Fruit fly (Drosophila melanogaster) whole organism, prepupa: ENCODE measurements around the gene TBC1D5.

Source experiments
- Hr39 ChIP-seq: fragments of 200-800 bp; sonication (Bioruptor generic); optimal IDR thresholded peaks from 2 replicates; lab custom pipeline; 2016; ENCODE audit warnings: missing biosample characterization, missing genetic modification characterization
- Lpt ChIP-seq: fragments of 200-800 bp; sonication (Bioruptor generic); optimal IDR thresholded peaks from 3 replicates; lab custom pipeline; 2016; ENCODE audit warnings: missing biosample characterization, missing genetic modification characterization
- Sox102F ChIP-seq: fragments of 200-800 bp; sonication (Bioruptor generic); optimal IDR thresholded peaks from 2 replicates; lab custom pipeline; 2016; ENCODE audit warnings: missing biosample characterization, mild to moderate bottlenecking, missing genetic modification characterization
- cyc ChIP-seq: fragments of 200-800 bp; sonication (Bioruptor generic); optimal IDR thresholded peaks from 3 replicates; lab custom pipeline; 2016; ENCODE audit warnings: missing biosample characterization, missing genetic modification characterization
- fd85E ChIP-seq: fragments of 200-800 bp; sonication (Bioruptor generic); optimal IDR thresholded peaks from 3 replicates; lab custom pipeline; 2016; ENCODE audit warnings: missing biosample characterization, missing genetic modification characterization
- lz ChIP-seq: fragments of 200-800 bp; sonication (Bioruptor generic); optimal IDR thresholded peaks from 3 replicates; lab custom pipeline; 2016; ENCODE audit warnings: missing biosample characterization, missing genetic modification characterization
- ss ChIP-seq, 2 experiments: fragments of 200-800 bp; sonication (Bioruptor generic); optimal IDR thresholded peaks; 2 replicates in 1 of 2; 3 replicates in 1 of 2; lab custom pipeline; 2017 to 2018; ENCODE audit warnings: mild to moderate bottlenecking in 2 of 2, missing biosample characterization in 2 of 2, missing genetic modification characterization in 2 of 2, moderate library complexity in 1 of 2
- topi ChIP-seq: fragments of 200-800 bp; sonication (Bioruptor generic); optimal IDR thresholded peaks from 3 replicates; lab custom pipeline; 2016; ENCODE audit warnings: missing biosample characterization, missing genetic modification characterization

dm6 chr3R:13279419-13279818, 7.6 kb upstream of the TBC1D5 start, which contains the start of gene CG8630:
- TF ChIP-seq cyc (GFP tag; lab: Kevin White, UChicago) = no peak
- no peak for TF ChIP-seq Sox102F (GFP tag; lab: Kevin White, UChicago)
- TF ChIP-seq Hr39 (GFP tag; lab: Kevin White, UChicago) = no peak
- TF ChIP-seq topi (GFP tag; lab: Kevin White, UChicago) = no peak
- no peak for TF ChIP-seq ss (GFP tag; optimal IDR thresholded peaks at IDR 0.05; lab: Kevin White, UChicago)
- no peak for TF ChIP-seq lz
- TF ChIP-seq Lpt = no peak
- no peak for TF ChIP-seq fd85E (GFP tag; lab: Kevin White, UChicago)
